Fruit fly (Drosophila melanogaster) whole organism, embryonic: ENCODE measurements around the gene CG8301.
A peak's percentile ranks its signal among the peaks of the same experiment; 100 is the strongest.

Source experiments
- Ada2b ChIP-seq: fragments of 200-800 bp; sonication (Bioruptor generic); IDR thresholded peaks from 2 replicates; pipeline ENCODE4 v1.3.6; 2022; ENCODE audit warnings: missing biosample characterization, missing genetic modification characterization
- C15 ChIP-seq: fragments of 200-800 bp; sonication (Bioruptor generic); IDR thresholded peaks from 3 replicates; pipeline ENCODE4 v1.3.6; 2022; ENCODE audit warnings: missing biosample characterization, missing genetic modification characterization
- CG11504 ChIP-seq: fragments of 200-800 bp; sonication (Bioruptor generic); optimal IDR thresholded peaks from 3 replicates; lab custom pipeline; 2019; ENCODE audit warnings: missing biosample characterization, mild to moderate bottlenecking, missing genetic modification characterization, moderate library complexity
- CG12071 ChIP-seq: fragments of 200-800 bp; sonication (Bioruptor generic); optimal IDR thresholded peaks from 3 replicates; lab custom pipeline; 2018; ENCODE audit warnings: missing biosample characterization, mild to moderate bottlenecking, missing genetic modification characterization
- CG12219 ChIP-seq: fragments of 200-800 bp; sonication (Bioruptor generic); optimal IDR thresholded peaks from 3 replicates; lab custom pipeline; 2018; ENCODE audit warnings: missing biosample characterization, mild to moderate bottlenecking, missing genetic modification characterization
- CG1233 ChIP-seq: fragments of 200-800 bp; sonication (Bioruptor generic); optimal IDR thresholded peaks from 4 replicates; lab custom pipeline; 2018; ENCODE audit warnings: missing biosample characterization, mild to moderate bottlenecking, missing genetic modification characterization
- CG14014 ChIP-seq: fragments of 200-800 bp; sonication (Bioruptor generic); IDR thresholded peaks from 2 replicates; pipeline ENCODE4 v1.3.6; 2022; ENCODE audit warnings: missing biosample characterization, missing genetic modification characterization
- CG14441 ChIP-seq: fragments of 200-800 bp; sonication (Bioruptor generic); IDR thresholded peaks from 2 replicates; pipeline ENCODE4 v1.3.6; 2022; ENCODE audit warnings: missing biosample characterization, missing genetic modification characterization
- CG15479 ChIP-seq: fragments of 200-800 bp; sonication (Bioruptor generic); optimal IDR thresholded peaks from 3 replicates; lab custom pipeline; 2019; ENCODE audit warnings: missing biosample characterization, mild to moderate bottlenecking, missing genetic modification characterization, moderate library complexity
- CG18764 ChIP-seq: fragments of 200-800 bp; sonication (Bioruptor generic); optimal IDR thresholded peaks from 3 replicates; lab custom pipeline; 2016; ENCODE audit warnings: missing biosample characterization, missing genetic modification characterization
- CG30431 ChIP-seq: fragments of 200-800 bp; sonication (Bioruptor generic); optimal IDR thresholded peaks from 2 replicates; lab custom pipeline; 2017; ENCODE audit warnings: missing biosample characterization, missing genetic modification characterization
- CG3163 ChIP-seq: fragments of 200-800 bp; sonication (Bioruptor generic); optimal IDR thresholded peaks from 3 replicates; lab custom pipeline; 2016; ENCODE audit warnings: missing biosample characterization, missing genetic modification characterization
- CG4282 ChIP-seq: fragments of 200-800 bp; sonication (Bioruptor generic); optimal IDR thresholded peaks from 2 replicates; lab custom pipeline; 2016; ENCODE audit warnings: missing biosample characterization, missing genetic modification characterization
- CG43689 ChIP-seq: fragments of 200-800 bp; sonication (Bioruptor generic); IDR thresholded peaks from 2 replicates; pipeline ENCODE4 v1.3.6; 2022; ENCODE audit warnings: missing biosample characterization, missing genetic modification characterization
- CG6683 ChIP-seq: fragments of 200-800 bp; sonication (Bioruptor generic); optimal IDR thresholded peaks from 2 replicates; lab custom pipeline; 2017; ENCODE audit warnings: missing biosample characterization, mild to moderate bottlenecking, missing genetic modification characterization, missing genetic modification reagents
- CG6813 ChIP-seq: fragments of 200-800 bp; sonication (Bioruptor generic); optimal IDR thresholded peaks from 2 replicates; lab custom pipeline; 2017; ENCODE audit warnings: missing biosample characterization, missing genetic modification characterization, mild to moderate bottlenecking, moderate library complexity, missing genetic modification reagents
- CG7271 ChIP-seq: fragments of 200-800 bp; sonication (Bioruptor generic); optimal IDR thresholded peaks from 2 replicates; lab custom pipeline; 2018; ENCODE audit warnings: missing biosample characterization, mild to moderate bottlenecking, missing genetic modification characterization, moderate library complexity
- CG8089 ChIP-seq: fragments of 200-800 bp; sonication (Bioruptor generic); optimal IDR thresholded peaks from 3 replicates; lab custom pipeline; 2016; ENCODE audit warnings: missing biosample characterization, missing genetic modification characterization
- CG8281 ChIP-seq: fragments of 200-800 bp; sonication (Bioruptor generic); optimal IDR thresholded peaks from 2 replicates; lab custom pipeline; 2018; ENCODE audit warnings: missing biosample characterization, mild to moderate bottlenecking, missing genetic modification characterization, moderate library complexity
- CG8388 ChIP-seq: fragments of 200-800 bp; sonication (Bioruptor generic); optimal IDR thresholded peaks from 2 replicates; lab custom pipeline; 2019; ENCODE audit warnings: missing biosample characterization, mild to moderate bottlenecking, missing genetic modification characterization, moderate library complexity
- CG9437 ChIP-seq: fragments of 200-800 bp; sonication (Bioruptor generic); optimal IDR thresholded peaks from 2 replicates; lab custom pipeline; 2018; ENCODE audit warnings: missing biosample characterization, mild to moderate bottlenecking, missing genetic modification characterization
- CG9609 ChIP-seq: fragments of 200-800 bp; sonication (Bioruptor generic); optimal IDR thresholded peaks from 3 replicates; lab custom pipeline; 2016; ENCODE audit warnings: missing biosample characterization, missing genetic modification characterization
- CG9817 ChIP-seq: fragments of 200-800 bp; sonication (Bioruptor generic); optimal IDR thresholded peaks from 2 replicates; lab custom pipeline; 2018; ENCODE audit warnings: missing biosample characterization, mild to moderate bottlenecking, missing genetic modification characterization, moderate library complexity
- CTCF ChIP-seq: fragments of 200-800 bp; sonication (Bioruptor generic); optimal IDR thresholded peaks from 2 replicates; lab custom pipeline; 2017; ENCODE audit warnings: missing biosample characterization, mild to moderate bottlenecking, missing genetic modification characterization, moderate library complexity
- CoRest ChIP-seq: fragments of 200-800 bp; sonication (Bioruptor generic); optimal IDR thresholded peaks from 3 replicates; lab custom pipeline; 2018; ENCODE audit warnings: missing biosample characterization, mild to moderate bottlenecking, missing genetic modification characterization, moderate library complexity
- D19B ChIP-seq: fragments of 200-800 bp; sonication (Bioruptor generic); optimal IDR thresholded peaks from 2 replicates; lab custom pipeline; 2017; ENCODE audit warnings: missing biosample characterization, mild to moderate bottlenecking, missing genetic modification characterization
- Dip3 ChIP-seq: fragments of 200-800 bp; sonication (Bioruptor generic); optimal IDR thresholded peaks from 3 replicates; lab custom pipeline; 2016; ENCODE audit warnings: missing biosample characterization, missing genetic modification characterization
- Dp ChIP-seq: fragments of 200-800 bp; sonication (Bioruptor generic); optimal IDR thresholded peaks from 2 replicates; lab custom pipeline; 2018; ENCODE audit warnings: missing biosample characterization, mild to moderate bottlenecking, missing genetic modification characterization, moderate library complexity
- ERR ChIP-seq: fragments of 200-800 bp; sonication (Bioruptor generic); optimal IDR thresholded peaks from 2 replicates; lab custom pipeline; 2016; ENCODE audit warnings: missing biosample characterization, missing genetic modification characterization
- GATAe ChIP-seq: fragments of 200-800 bp; sonication (Bioruptor generic); conservative IDR thresholded peaks from 2 replicates; pipeline ENCODE4 v1.3.6; 2022; ENCODE audit warnings: missing biosample characterization, missing genetic modification characterization
- HLH3B ChIP-seq: fragments of 200-800 bp; sonication (Bioruptor generic); IDR thresholded peaks from 2 replicates; pipeline ENCODE4 v1.3.6; 2022; ENCODE audit warnings: missing biosample characterization, missing genetic modification characterization
- HmgD ChIP-seq: fragments of 200-800 bp; sonication (Bioruptor generic); optimal IDR thresholded peaks from 3 replicates; lab custom pipeline; 2016; ENCODE audit warnings: missing biosample characterization, missing genetic modification characterization
- Mad ChIP-seq: fragments of 200-800 bp; sonication (Bioruptor generic); optimal IDR thresholded peaks from 2 replicates; lab custom pipeline; 2016; ENCODE audit warnings: missing biosample characterization, missing genetic modification characterization
- Nf-YA ChIP-seq: fragments of 200-800 bp; sonication (Bioruptor generic); IDR thresholded peaks from 2 replicates; pipeline ENCODE4 v1.3.6; 2022; ENCODE audit warnings: missing biosample characterization, missing genetic modification characterization
- Sry-δ ChIP-seq: fragments of 200-800 bp; sonication (Bioruptor generic); optimal IDR thresholded peaks from 2 replicates; lab custom pipeline; 2016; ENCODE audit warnings: missing biosample characterization, missing genetic modification characterization
- chn ChIP-seq: fragments of 200-800 bp; sonication (Bioruptor generic); optimal IDR thresholded peaks from 2 replicates; lab custom pipeline; 2016; ENCODE audit warnings: missing biosample characterization, missing genetic modification characterization
- dati ChIP-seq: fragments of 200-800 bp; sonication (Bioruptor generic); IDR thresholded peaks from 2 replicates; pipeline ENCODE4 v1.3.6; 2022; ENCODE audit warnings: missing biosample characterization, missing genetic modification characterization
- fd3F ChIP-seq: fragments of 200-800 bp; sonication (Bioruptor generic); optimal IDR thresholded peaks from 2 replicates; lab custom pipeline; 2018; ENCODE audit warnings: missing biosample characterization, mild to moderate bottlenecking, missing genetic modification characterization, moderate library complexity
- fru ChIP-seq: fragments of >200 bp; optimal IDR thresholded peaks from 2 replicates; lab custom pipeline; 2017
- gem ChIP-seq: fragments of 200-800 bp; sonication (Bioruptor generic); optimal IDR thresholded peaks from 2 replicates; lab custom pipeline; 2019; ENCODE audit warnings: missing biosample characterization, mild to moderate bottlenecking, missing genetic modification characterization, moderate library complexity
- ham ChIP-seq: fragments of 200-800 bp; sonication (Bioruptor generic); IDR thresholded peaks from 2 replicates; pipeline ENCODE4 v1.3.6; 2022; ENCODE audit warnings: missing biosample characterization, missing genetic modification characterization
- hkb ChIP-seq, 2 experiments: fragments of 200-800 bp in 1 of 2; fragments of >200 bp in 1 of 2; sonication (Bioruptor generic) in 1 of 2; IDR thresholded peaks in 1 of 2; optimal IDR thresholded peaks in 1 of 2; 2 replicates each; pipeline versions ENCODE4 v1.3.6 to Lab custom; 2017 to 2022; ENCODE audit warnings: missing biosample characterization in 1 of 2, missing genetic modification characterization in 1 of 2
- insv ChIP-seq, 2 experiments: fragments of 200-800 bp; sonication (Bioruptor generic); optimal IDR thresholded peaks; 3 replicates each; lab custom pipeline; 2016 to 2018; ENCODE audit warnings: missing biosample characterization in 2 of 2, missing genetic modification characterization in 2 of 2
- klu ChIP-seq: fragments of 200-800 bp; sonication (Bioruptor generic); IDR thresholded peaks from 2 replicates; pipeline ENCODE4 v1.3.6; 2022; ENCODE audit warnings: missing biosample characterization, missing genetic modification characterization
- pan ChIP-seq, 4 experiments: fragments of >200 bp in 3 of 4; fragments of 200-800 bp in 1 of 4; sonication (Bioruptor generic) in 1 of 4; optimal IDR thresholded peaks in 3 of 4; IDR thresholded peaks in 1 of 4; 2 replicates each; pipeline versions ENCODE4 v1.3.6 to Lab custom; 2017 to 2022; ENCODE audit warnings: missing biosample characterization in 2 of 4, missing genetic modification characterization in 2 of 4, mixed read lengths in 1 of 4
- pfk ChIP-seq: fragments of 200-800 bp; sonication (Bioruptor generic); optimal IDR thresholded peaks from 2 replicates; lab custom pipeline; 2018; ENCODE audit warnings: missing biosample characterization, mild to moderate bottlenecking, missing genetic modification characterization, moderate library complexity
- run ChIP-seq: fragments of 200-800 bp; sonication (Bioruptor generic); optimal IDR thresholded peaks from 3 replicates; lab custom pipeline; 2018; ENCODE audit warnings: missing biosample characterization, mild to moderate bottlenecking, missing genetic modification characterization
- tll ChIP-seq, 2 experiments: fragments of 200-800 bp in 1 of 2; fragments of >200 bp in 1 of 2; sonication (Bioruptor generic) in 1 of 2; optimal IDR thresholded peaks; 2 replicates each; lab custom pipeline; 2017 to 2019; ENCODE audit warnings: missing biosample characterization in 2 of 2, missing genetic modification characterization in 2 of 2, mild to moderate bottlenecking in 1 of 2, moderate library complexity in 1 of 2
- trem ChIP-seq: fragments of 200-800 bp; optimal IDR thresholded peaks from 3 replicates; lab custom pipeline; 2019; ENCODE audit warnings: missing biosample characterization, mild to moderate bottlenecking, missing genetic modification characterization, moderate library complexity
- wdn ChIP-seq: fragments of 200-800 bp; sonication (Bioruptor generic); IDR thresholded peaks from 2 replicates; pipeline ENCODE4 v1.3.6; 2022; ENCODE audit warnings: missing biosample characterization, missing genetic modification characterization

CG8301 gene

DNA sequence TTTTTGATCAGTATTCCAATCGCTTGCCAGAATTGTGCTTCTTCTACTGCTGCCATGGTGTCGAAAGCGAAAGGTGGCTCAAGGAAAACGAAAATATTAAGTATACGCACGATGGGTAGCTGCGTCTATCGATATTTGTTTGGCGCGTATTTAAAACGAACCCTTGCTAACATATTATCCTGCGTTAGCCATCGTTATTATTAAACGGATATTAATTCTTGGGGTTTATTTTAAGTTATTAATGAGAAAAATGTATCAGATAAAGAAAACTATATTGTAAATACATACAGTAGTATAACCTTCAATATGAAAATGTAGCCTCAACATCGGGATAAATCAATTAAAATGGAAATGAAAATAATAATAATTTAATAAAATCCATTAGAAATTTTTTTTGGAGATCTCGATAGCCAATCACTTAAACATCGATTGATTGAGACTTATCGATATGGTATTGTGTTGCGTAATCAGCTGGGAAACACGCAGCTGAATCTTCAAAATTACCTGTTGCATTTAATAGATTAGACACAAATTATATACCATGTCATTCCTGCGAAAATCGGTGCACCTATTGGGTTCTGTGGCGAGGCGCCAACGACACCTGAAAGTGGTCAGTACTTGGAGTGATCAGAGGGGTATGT lies 25.7 kb upstream of the CG8301 start, which contains the start of the genes CG9386 and BckdhA (continued):
- no peak for TF ChIP-seq hkb (optimal IDR thresholded peaks at IDR 0.05; lab: Kevin White, UChicago)
- no peak for TF ChIP-seq hkb (GFP tag; IDR thresholded peaks at IDR 0.05; lab: Robert Waterston, UW)
- no peak for TF ChIP-seq tll (GFP tag; optimal IDR thresholded peaks at IDR 0.05; lab: Kevin White, UChicago)
- TF ChIP-seq pan (optimal IDR thresholded peaks at IDR 0.05; lab: Kevin White, UChicago), result no peak
- TF ChIP-seq pan (GFP tag; optimal IDR thresholded peaks at IDR 0.05 in 1 of 2, IDR thresholded peaks at IDR 0.05 in 1 of 2), result peak in 1 of 2 experiments; percentile 55
- TF ChIP-seq ham (GFP tag; lab: Robert Waterston, UW), result no peak
- TF ChIP-seq insv (GFP tag; optimal IDR thresholded peaks at IDR 0.05; lab: Kevin White, UChicago), result no peak
- TF ChIP-seq Sry-δ (GFP tag; lab: Kevin White, UChicago), result peak; percentile 71
- peak; percentile 73 for TF ChIP-seq CoRest (tag; lab: Kevin White, UChicago)
- TF ChIP-seq CG11504 (tag; lab: Kevin White, UChicago), result no peak
- TF ChIP-seq CG6683 (GFP tag; lab: Kevin White, UChicago), result no peak
- peak; percentile 46; the same call in 1 of the 2 replicates for TF ChIP-seq CG14014
- no peak for TF ChIP-seq CG8281 (tag; lab: Kevin White, UChicago)
- TF ChIP-seq dati, result no peak
- no peak for TF ChIP-seq C15 (GFP tag; lab: Robert Waterston, UW)
- TF ChIP-seq HLH3B (GFP tag; lab: Robert Waterston, UW), result no peak
- peak; percentile 65 for TF ChIP-seq CG9609 (GFP tag; lab: Kevin White, UChicago)
- peak; percentile 55 for TF ChIP-seq CG14441 (GFP tag; lab: Robert Waterston, UW)
- TF ChIP-seq CG18764 (GFP tag; lab: Kevin White, UChicago), result peak; percentile 16
- peak; percentile 40 for TF ChIP-seq Mad
- TF ChIP-seq fd3F (GFP tag; lab: Kevin White, UChicago), result peak; percentile 7
- TF ChIP-seq CG7271 (tag; lab: Kevin White, UChicago), result no peak
- TF ChIP-seq CG12219 (GFP tag; lab: Kevin White, UChicago), result no peak
- peak; percentile 43; the same call in 1 of the 2 replicates for TF ChIP-seq Ada2b (GFP tag; lab: Robert Waterston, UW)
- peak; percentile 28 for TF ChIP-seq CG8089 (GFP tag; lab: Kevin White, UChicago)
- TF ChIP-seq klu (GFP tag; lab: Robert Waterston, UW), result no peak
- no peak for TF ChIP-seq pfk (GFP tag; lab: Kevin White, UChicago)
- TF ChIP-seq CG1233, result no peak
- TF ChIP-seq CG12071 (GFP tag; lab: Kevin White, UChicago), result no peak
- TF ChIP-seq gem (tag; lab: Kevin White, UChicago), result peak; percentile 66
- peak; percentile 52 for TF ChIP-seq trem
- no peak for TF ChIP-seq fru (lab: Kevin White, UChicago)
- TF ChIP-seq wdn (GFP tag; lab: Robert Waterston, UW), result no peak
- no peak for TF ChIP-seq Nf-YA (GFP tag; lab: Robert Waterston, UW)
- TF ChIP-seq CG30431 (GFP tag; lab: Kevin White, UChicago), result no peak
- peak; percentile 61 for TF ChIP-seq chn (GFP tag; lab: Kevin White, UChicago)
- TF ChIP-seq Dp (GFP tag; lab: Kevin White, UChicago), result peak; percentile 77
- TF ChIP-seq CG43689, result no peak
- peak; percentile 5 for TF ChIP-seq CG8388
- TF ChIP-seq CG3163 (GFP tag; lab: Kevin White, UChicago), result peak; percentile 14
- TF ChIP-seq CG15479 (GFP tag; lab: Kevin White, UChicago), result no peak
- no peak for TF ChIP-seq run (tag; lab: Kevin White, UChicago)
- TF ChIP-seq CG9437, result peak; percentile 77
- no peak for TF ChIP-seq CG6813
- peak; percentile 35 for TF ChIP-seq D19B (GFP tag; lab: Kevin White, UChicago)
- peak; percentile 21 for TF ChIP-seq HmgD
- TF ChIP-seq Dip3, result peak; percentile 63
- TF ChIP-seq CG4282 (GFP tag; lab: Kevin White, UChicago), result no peak
- no peak for TF ChIP-seq ERR (GFP tag; lab: Kevin White, UChicago)
- no peak for TF ChIP-seq GATAe (GFP tag; lab: Robert Waterston, UW)
- no peak for TF ChIP-seq CTCF (GFP tag; lab: Kevin White, UChicago)
- peak; percentile 63 for TF ChIP-seq CG9817 (tag; lab: Kevin White, UChicago)
